Fruit fly (Drosophila melanogaster) whole organism, wandering third instar larva: ENCODE data around the gene ago.
A peak's percentile ranks its signal among the peaks of the same experiment; 100 is the strongest.

Experiments
- Abd-B ChIP-seq: fragments of >200 bp; optimal IDR thresholded peaks from 2 replicates; lab custom pipeline; 2017; ENCODE audit warnings: missing biosample characterization, missing genetic modification characterization
- CG32264 ChIP-seq: fragments of 200-800 bp; sonication (Bioruptor generic); optimal IDR thresholded peaks from 2 replicates; lab custom pipeline; 2016; ENCODE audit warnings: missing biosample characterization, missing genetic modification characterization
- CG9705 ChIP-seq: fragments of 200-800 bp; sonication (Bioruptor generic); optimal IDR thresholded peaks from 2 replicates; lab custom pipeline; 2018; ENCODE audit warnings: missing biosample characterization, mild to moderate bottlenecking, missing genetic modification characterization
- CrebA ChIP-seq: fragments of 200-800 bp; sonication (Bioruptor generic); optimal IDR thresholded peaks from 2 replicates; lab custom pipeline; 2016; ENCODE audit warnings: missing biosample characterization, mild to moderate bottlenecking, missing genetic modification characterization, borderline replicate concordance
- Dfd ChIP-seq: fragments of >200 bp; optimal IDR thresholded peaks from 2 replicates; lab custom pipeline; 2017; ENCODE audit warnings: missing biosample characterization, missing genetic modification characterization
- Dif ChIP-seq: fragments of 200-275, 200-300 bp; sonication (Bioruptor generic); optimal IDR thresholded peaks from 2 replicates; lab custom pipeline; 2018; ENCODE audit warnings: missing biosample characterization, missing genetic modification characterization; ENCODE audit not compliant: partially characterized antibody
- GATAd ChIP-seq: sonication (Bioruptor generic); optimal IDR thresholded peaks from 2 replicates; lab custom pipeline; 2016; ENCODE audit warnings: missing biosample characterization, missing genetic modification characterization
- HLH106 ChIP-seq: fragments of 200-800 bp; optimal IDR thresholded peaks from 3 replicates; lab custom pipeline; 2019; ENCODE audit warnings: missing biosample characterization, mild to moderate bottlenecking, missing genetic modification characterization, moderate library complexity
- Hnf4 ChIP-seq: fragments of 200-800 bp; sonication (Bioruptor generic); optimal IDR thresholded peaks from 2 replicates; lab custom pipeline; 2016; ENCODE audit warnings: missing biosample characterization, mild to moderate bottlenecking, missing genetic modification characterization
- Hr78 ChIP-seq: fragments of >200 bp; optimal IDR thresholded peaks from 2 replicates; lab custom pipeline; 2017; ENCODE audit warnings: missing biosample characterization, missing genetic modification characterization
- Hr83 ChIP-seq: fragments of 200-300 bp; sonication (Bioruptor generic); optimal IDR thresholded peaks from 2 replicates; lab custom pipeline; 2016; ENCODE audit warnings: missing biosample characterization, mild to moderate bottlenecking, missing genetic modification characterization, moderate library complexity; ENCODE audit not compliant: poor library complexity, severe bottlenecking
- Jra ChIP-seq: sonication (Bioruptor generic); optimal IDR thresholded peaks from 2 replicates; lab custom pipeline; 2016; ENCODE audit warnings: missing biosample characterization, missing genetic modification characterization
- Mio ChIP-seq: sonication (Bioruptor generic); optimal IDR thresholded peaks from 2 replicates; lab custom pipeline; 2016; ENCODE audit warnings: missing biosample characterization, missing genetic modification characterization
- Myc ChIP-seq: fragments of >200 bp; optimal IDR thresholded peaks from 2 replicates; lab custom pipeline; 2017
- N ChIP-seq: fragments of >200 bp; optimal IDR thresholded peaks from 2 replicates; lab custom pipeline; 2018; ENCODE audit warnings: missing biosample characterization, missing external identifiers, missing genetic modification characterization
- OdsH ChIP-seq: fragments of 200-800 bp; sonication (Bioruptor generic); optimal IDR thresholded peaks from 2 replicates; lab custom pipeline; 2016; ENCODE audit warnings: missing biosample characterization, mild to moderate bottlenecking, missing genetic modification characterization
- Rel ChIP-seq, 2 experiments: fragments of 200-800 bp; sonication (Bioruptor generic) in 1 of 2; optimal IDR thresholded peaks; 2 replicates in 1 of 2; 3 replicates in 1 of 2; lab custom pipeline; 2016 to 2019; ENCODE audit warnings: mild to moderate bottlenecking in 2 of 2, missing biosample characterization in 2 of 2, missing genetic modification characterization in 2 of 2, moderate library complexity in 1 of 2
- Sp1 ChIP-seq: fragments of 200-800 bp; sonication (Bioruptor generic); optimal IDR thresholded peaks from 3 replicates; lab custom pipeline; 2019; ENCODE audit warnings: missing biosample characterization, mild to moderate bottlenecking, missing genetic modification characterization, moderate library complexity
- Vsx2 ChIP-seq: fragments of 200-300, 225-300 bp; sonication (Bioruptor generic); optimal IDR thresholded peaks from 2 replicates; lab custom pipeline; 2018; ENCODE audit warnings: missing biosample characterization, missing genetic modification characterization; ENCODE audit not compliant: partially characterized antibody
- br ChIP-seq: fragments of 200-800 bp; sonication (Bioruptor generic); optimal IDR thresholded peaks from 2 replicates; lab custom pipeline; 2016; ENCODE audit warnings: missing biosample characterization, missing genetic modification characterization
- brk ChIP-seq: fragments of 200-800 bp; sonication (Bioruptor generic); optimal IDR thresholded peaks from 2 replicates; lab custom pipeline; 2016; ENCODE audit warnings: missing biosample characterization, mild to moderate bottlenecking, missing genetic modification characterization
- dl ChIP-seq, 2 experiments: fragments of 175-275, 200-275 bp in 1 of 2; fragments of 200-275 bp in 1 of 2; sonication (Bioruptor generic); optimal IDR thresholded peaks; lab custom pipeline; 2018; ENCODE audit warnings: mild to moderate bottlenecking in 2 of 2, missing biosample characterization in 2 of 2, missing genetic modification characterization in 2 of 2, moderate library complexity in 2 of 2; ENCODE audit not compliant: partially characterized antibody in 2 of 2, insufficient read depth in 1 of 2
- dmrt93B ChIP-seq: fragments of 200-800 bp; sonication (Bioruptor generic); optimal IDR thresholded peaks from 2 replicates; lab custom pipeline; 2018; ENCODE audit warnings: missing biosample characterization, mild to moderate bottlenecking, missing genetic modification characterization
- dsf ChIP-seq: sonication (Bioruptor generic); optimal IDR thresholded peaks from 2 replicates; lab custom pipeline; 2016; ENCODE audit warnings: missing biosample characterization, missing genetic modification characterization, borderline replicate concordance
- ey ChIP-seq: fragments of 200-800 bp; sonication (Bioruptor generic); optimal IDR thresholded peaks from 2 replicates; lab custom pipeline; 2016; ENCODE audit warnings: missing biosample characterization, missing genetic modification characterization
- foxo ChIP-seq, 2 experiments: fragments of 200-800 bp; sonication (Bioruptor generic); optimal IDR thresholded peaks; 2 replicates in 1 of 2; 3 replicates in 1 of 2; lab custom pipeline; 2016 to 2017; ENCODE audit warnings: missing biosample characterization in 2 of 2, missing genetic modification characterization in 2 of 2
- fru ChIP-seq: fragments of 200-800 bp; sonication (Bioruptor generic); optimal IDR thresholded peaks from 3 replicates; lab custom pipeline; 2016; ENCODE audit warnings: missing biosample characterization, mild to moderate bottlenecking, missing genetic modification characterization
- h ChIP-seq: fragments of 200-800 bp; sonication (Bioruptor generic); optimal IDR thresholded peaks from 3 replicates; lab custom pipeline; 2016; ENCODE audit warnings: missing biosample characterization, mild to moderate bottlenecking, missing genetic modification characterization
- jim ChIP-seq: fragments of 175-275, 200-325 bp; sonication (Bioruptor generic); optimal IDR thresholded peaks from 2 replicates; lab custom pipeline; 2016; ENCODE audit warnings: missing biosample characterization, mild to moderate bottlenecking, missing genetic modification characterization
- lola ChIP-seq: fragments of >200 bp; optimal IDR thresholded peaks from 2 replicates; lab custom pipeline; 2017; ENCODE audit warnings: missing biosample characterization, missing genetic modification characterization
- pan ChIP-seq: fragments of >200 bp; optimal IDR thresholded peaks from 2 replicates; lab custom pipeline; 2017
- psq ChIP-seq: fragments of 200-800 bp; sonication (Bioruptor generic); optimal IDR thresholded peaks from 3 replicates; lab custom pipeline; 2017; ENCODE audit warnings: missing biosample characterization, mild to moderate bottlenecking, missing genetic modification characterization, moderate library complexity
- rgr ChIP-seq: fragments of 200-800 bp; sonication (Bioruptor generic); optimal IDR thresholded peaks from 3 replicates; lab custom pipeline; 2016; ENCODE audit warnings: missing biosample characterization, mild to moderate bottlenecking, missing genetic modification characterization
- sage ChIP-seq: fragments of 200-800 bp; sonication (Bioruptor generic); optimal IDR thresholded peaks from 2 replicates; lab custom pipeline; 2016; ENCODE audit warnings: missing biosample characterization, mild to moderate bottlenecking, missing genetic modification characterization
- sv ChIP-seq: fragments of 200-800 bp; sonication (Bioruptor generic); optimal IDR thresholded peaks from 3 replicates; lab custom pipeline; 2016; ENCODE audit warnings: missing biosample characterization, missing genetic modification characterization
- tai ChIP-seq: sonication (Bioruptor generic); optimal IDR thresholded peaks from 2 replicates; lab custom pipeline; 2016; ENCODE audit warnings: missing biosample characterization, missing genetic modification characterization
- usp ChIP-seq: fragments of >200 bp; optimal IDR thresholded peaks from 2 replicates; lab custom pipeline; 2017; ENCODE audit warnings: missing biosample characterization, missing genetic modification characterization
- woc ChIP-seq: sonication (Bioruptor generic); optimal IDR thresholded peaks from 2 replicates; lab custom pipeline; 2016; ENCODE audit warnings: missing biosample characterization, mild to moderate bottlenecking, missing genetic modification characterization

ago gene

DNA sequence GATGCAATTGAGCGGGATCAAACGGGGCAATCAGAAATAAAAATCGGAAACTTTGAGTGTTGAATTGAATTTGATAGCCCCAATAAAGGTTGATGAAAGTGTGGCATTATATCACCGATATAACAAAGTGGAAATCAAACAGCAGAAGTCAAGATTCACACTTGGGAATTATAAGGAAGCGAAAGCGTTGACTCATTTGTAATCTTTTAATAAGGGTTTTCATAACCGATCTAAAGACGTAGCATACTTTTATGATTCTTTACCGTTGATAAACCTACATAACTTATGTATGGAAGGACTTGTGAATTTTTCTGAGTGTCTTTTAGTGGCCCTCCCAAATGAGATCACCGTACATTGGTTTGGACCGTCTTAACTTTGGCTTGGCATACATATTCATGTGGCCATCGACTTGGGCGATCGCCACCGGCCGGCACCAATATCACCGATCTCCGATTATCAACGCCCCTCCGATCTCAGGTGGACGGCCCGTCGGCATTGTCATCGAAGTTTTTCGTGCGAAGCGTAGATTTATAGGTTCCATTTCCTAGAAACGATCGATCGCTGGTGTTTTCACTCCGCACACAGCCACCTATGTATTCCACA, 24.6 kb downstream of the ago start:
- no peak for TF ChIP-seq Jra (GFP tag; lab: Kevin White, UChicago)
- no peak for TF ChIP-seq tai (GFP tag; lab: Kevin White, UChicago)
- TF ChIP-seq Hnf4 (GFP tag; lab: Kevin White, UChicago) = no peak
- TF ChIP-seq Sp1 = no peak
- no peak for TF ChIP-seq Myc
- TF ChIP-seq Hr83 = no peak
- no peak for TF ChIP-seq br (GFP tag; lab: Kevin White, UChicago)
- no peak for TF ChIP-seq Dfd (GFP tag; lab: Kevin White, UChicago)
- no peak for TF ChIP-seq CG9705 (GFP tag; lab: Kevin White, UChicago)
- TF ChIP-seq dmrt93B (GFP tag; lab: Kevin White, UChicago) = no peak
- TF ChIP-seq ey (GFP tag; lab: Kevin White, UChicago) = no peak
- no peak for TF ChIP-seq sage (GFP tag; lab: Kevin White, UChicago)
- TF ChIP-seq foxo (GFP tag; optimal IDR thresholded peaks at IDR 0.05; lab: Kevin White, UChicago) = no peak
- TF ChIP-seq Rel (GFP tag; optimal IDR thresholded peaks at IDR 0.05; lab: Kevin White, UChicago) = no peak
- TF ChIP-seq Rel (tag; optimal IDR thresholded peaks at IDR 0.05; lab: Kevin White, UChicago) = no peak
- TF ChIP-seq, all 38 proteins: peak for 0

dm6 chr3L:4228187-4228836, 25.8 kb downstream of the ago start:
- TF ChIP-seq fru (GFP tag; lab: Kevin White, UChicago) = peak; percentile 97
- peak; percentile 94 for TF ChIP-seq Jra (GFP tag; lab: Kevin White, UChicago)
- peak; percentile 21 for TF ChIP-seq GATAd (GFP tag; lab: Kevin White, UChicago)
- TF ChIP-seq lola (GFP tag; lab: Kevin White, UChicago) = no peak
- no peak for TF ChIP-seq N
- peak; percentile 94 for TF ChIP-seq Sp1
- no peak for TF ChIP-seq Abd-B
- TF ChIP-seq dl (GFP tag; optimal IDR thresholded peaks at IDR 0.05; lab: Kevin White, UChicago; ENCODE audit: insufficient read depth in 1 of 2, partially characterized antibody in 2 of 2) = no peak
- TF ChIP-seq HLH106 (tag; lab: Kevin White, UChicago) = peak; percentile 96
- TF ChIP-seq pan (lab: Kevin White, UChicago) = no peak
- peak; percentile 77 for TF ChIP-seq tai (GFP tag; lab: Kevin White, UChicago)
- no peak for TF ChIP-seq Dfd (GFP tag; lab: Kevin White, UChicago)
- peak; percentile 49 for TF ChIP-seq Mio (GFP tag; lab: Kevin White, UChicago)
- peak; percentile 92 for TF ChIP-seq rgr
- TF ChIP-seq Hnf4 (GFP tag; lab: Kevin White, UChicago) = peak; percentile 94
- peak; percentile 29 to 95 for TF ChIP-seq foxo (GFP tag; optimal IDR thresholded peaks at IDR 0.05; lab: Kevin White, UChicago)
- no peak for TF ChIP-seq Dif (GFP tag; lab: Kevin White, UChicago)
- peak; percentile 68 for TF ChIP-seq Hr83
- peak; percentile 95 for TF ChIP-seq CG9705 (GFP tag; lab: Kevin White, UChicago)
- peak; percentile 87 for TF ChIP-seq psq (GFP tag; lab: Kevin White, UChicago)
- no peak for TF ChIP-seq Vsx2 (GFP tag; lab: Kevin White, UChicago)
- TF ChIP-seq Myc = no peak
- TF ChIP-seq h (GFP tag; lab: Kevin White, UChicago) = peak; percentile 96
- TF ChIP-seq Rel (GFP tag; optimal IDR thresholded peaks at IDR 0.05; lab: Kevin White, UChicago) = peak; percentile 50
- peak; percentile 82 for TF ChIP-seq Rel (tag; optimal IDR thresholded peaks at IDR 0.05; lab: Kevin White, UChicago)
- peak; percentile 84 for TF ChIP-seq sv (GFP tag; lab: Kevin White, UChicago)
- no peak for TF ChIP-seq jim (GFP tag; lab: Kevin White, UChicago)
- TF ChIP-seq CrebA (GFP tag; lab: Kevin White, UChicago) = no peak
- TF ChIP-seq brk (GFP tag; lab: Kevin White, UChicago) = peak; percentile 84
- peak; percentile 89 for TF ChIP-seq dmrt93B (GFP tag; lab: Kevin White, UChicago)
- TF ChIP-seq Hr78 (GFP tag; lab: Kevin White, UChicago) = no peak
- peak; percentile 97 for TF ChIP-seq br (GFP tag; lab: Kevin White, UChicago)
- TF ChIP-seq sage (GFP tag; lab: Kevin White, UChicago) = peak; percentile 88
- TF ChIP-seq dsf (GFP tag; lab: Kevin White, UChicago) = peak; percentile 81
- no peak for TF ChIP-seq usp (GFP tag; lab: Kevin White, UChicago)
- peak; percentile 90 for TF ChIP-seq CG32264 (GFP tag; lab: Kevin White, UChicago)
- peak; percentile 91 for TF ChIP-seq OdsH (GFP tag; lab: Kevin White, UChicago)
- TF ChIP-seq ey (GFP tag; lab: Kevin White, UChicago) = peak; percentile 94
- peak; percentile 90 for TF ChIP-seq woc (GFP tag; lab: Kevin White, UChicago)
